Fruit fly (Drosophila melanogaster) whole organism, embryonic: ENCODE measurements around the gene SkpE.

Experiments
- hbn ChIP-seq: fragments of 200-800 bp; sonication (Bioruptor generic); IDR thresholded peaks from 2 replicates; pipeline ENCODE4 v1.3.6; 2022; ENCODE audit warnings: missing biosample characterization, missing genetic modification characterization; ENCODE audit not compliant: partially characterized antibody
- kni ChIP-seq: fragments of 200-800 bp; sonication (Bioruptor generic); optimal IDR thresholded peaks from 3 replicates; lab custom pipeline; 2017; ENCODE audit warnings: mild to moderate bottlenecking, missing biosample characterization, missing genetic modification reagents, missing genetic modification characterization
- psq ChIP-seq: fragments of 200-800 bp; sonication (Bioruptor generic); optimal IDR thresholded peaks from 2 replicates; lab custom pipeline; 2017; ENCODE audit warnings: missing biosample characterization, missing genetic modification characterization
- pum ChIP-seq: fragments of 200-800 bp; sonication (Bioruptor generic); optimal IDR thresholded peaks from 2 replicates; lab custom pipeline; 2016; ENCODE audit warnings: missing biosample characterization, missing genetic modification characterization

- peak; percentile 65 for TF ChIP-seq kni
- TF ChIP-seq psq: peak; percentile 62
- TF ChIP-seq pum (GFP tag; lab: Kevin White, UChicago): peak; percentile 93
- TF ChIP-seq hbn: no peak
Observed at dm6 chrX:19850503-19851094, 26.7 kb upstream of the SkpE start.
